Comparison of ENCODE assay signal across 4 worm cellular contexts in genomic region chrIII:623754-624153, ce11.
TF ChIP-seq lines count a peak whose summit lies in the region.

No protein-coding gene starts in this region.

TF ChIP-seq in whole organism, L2 larva, 48 proteins besides CTCF, POLR2A, EP300 and RAD21 (continues in another document):
- TF ChIP-seq crh-2 (tag; optimal IDR thresholded peaks at IDR 0.05; lab: Kevin White, UChicago) (peak; percentile 92), nhr-11 (tag; optimal IDR thresholded peaks at IDR 0.05; lab: Kevin White, UChicago) (no peak), unc-55 (GFP tag; optimal IDR thresholded peaks at IDR 0.05; lab: Kevin White, UChicago) (peak; percentile 88), mab-5 (tag; optimal IDR thresholded peaks at IDR 0.05; lab: Kevin White, UChicago) (peak; percentile 69), unc-39 (tag; optimal IDR thresholded peaks at IDR 0.05; lab: Kevin White, UChicago) (no peak), lin-39 (tag; optimal IDR thresholded peaks at IDR 0.05; lab: Kevin White, UChicago) (no peak), R02D3.7 (tag; optimal IDR thresholded peaks at IDR 0.05; lab: Kevin White, UChicago) (no peak), ztf-11 (tag; optimal IDR thresholded peaks at IDR 0.05; lab: Kevin White, UChicago) (no peak), alr-1 (tag; optimal IDR thresholded peaks at IDR 0.05; lab: Kevin White, UChicago) (peak; percentile 65), snpc-4 (tag; optimal IDR thresholded peaks at IDR 0.05; lab: Kevin White, UChicago) (peak; percentile 65), peb-1 (tag; optimal IDR thresholded peaks at IDR 0.05; lab: Kevin White, UChicago) (peak; percentile 94), sem-4 (tag; optimal IDR thresholded peaks at IDR 0.05; lab: Kevin White, UChicago) (peak; percentile 51), nhr-12 (tag; optimal IDR thresholded peaks at IDR 0.05; lab: Kevin White, UChicago) (no peak), C34F6.9 (tag; optimal IDR thresholded peaks at IDR 0.05; lab: Kevin White, UChicago) (peak; percentile 95), sma-9 (GFP tag; optimal IDR thresholded peaks at IDR 0.05; lab: Kevin White, UChicago) (peak; percentile 92), sma-9 (tag; optimal IDR thresholded peaks at IDR 0.05; lab: Kevin White, UChicago) (no peak), lsy-2 (tag; optimal IDR thresholded peaks at IDR 0.05; lab: Kevin White, UChicago) (peak in 1 of 2 experiments; percentile 86), fos-1 (tag; optimal IDR thresholded peaks at IDR 0.05; lab: Kevin White, UChicago) (peak; percentile 99), nhr-25 (tag; optimal IDR thresholded peaks at IDR 0.05; lab: Kevin White, UChicago) (peak; percentile 77), unc-62 (GFP tag; optimal IDR thresholded peaks at IDR 0.05; lab: Kevin White, UChicago) (no peak), egl-27 (tag; optimal IDR thresholded peaks at IDR 0.05; lab: Kevin White, UChicago) (peak; percentile 67), mdl-1 (tag; optimal IDR thresholded peaks at IDR 0.05; lab: Kevin White, UChicago) (peak; percentile 40 to 84), elt-1 (tag; optimal IDR thresholded peaks at IDR 0.05; lab: Kevin White, UChicago) (no peak)

TF ChIP-seq in whole organism, L4 larva, 104 proteins besides CTCF, POLR2A, EP300 and RAD21 (continues in another document):
- TF ChIP-seq arid-1 (GFP tag; conservative IDR thresholded peaks at IDR 0.05; lab: Robert Waterston, UW) (peak; percentile 49; the same call in 1 of the 2 replicates), F44E2.7 (GFP tag; IDR thresholded peaks at IDR 0.05; lab: Robert Waterston, UW) (no peak), lin-13 (GFP tag; optimal IDR thresholded peaks at IDR 0.05; lab: Kevin White, UChicago) (peak; percentile 73), ceh-32 (tag; optimal IDR thresholded peaks at IDR 0.05; lab: Kevin White, UChicago; ENCODE audit: poor library complexity) (no peak), saeg-2 (GFP tag; IDR thresholded peaks at IDR 0.05; lab: Robert Waterston, UW) (0 out of 2 replicates have a peak, but pooled peaks have one; percentile 31), lsy-2 (tag; optimal IDR thresholded peaks at IDR 0.05; lab: Kevin White, UChicago) (peak; percentile 57 to 80), F37D6.2 (tag; optimal IDR thresholded peaks at IDR 0.05; lab: Kevin White, UChicago) (peak; percentile 7), zfp-2 (tag; optimal IDR thresholded peaks at IDR 0.05; lab: Kevin White, UChicago) (no peak), jun-1 (tag; optimal IDR thresholded peaks at IDR 0.05; lab: Kevin White, UChicago) (peak; percentile 58), unc-130 (GFP tag; optimal IDR thresholded peaks at IDR 0.05; lab: Kevin White, UChicago) (no peak), hlh-11 (tag; optimal IDR thresholded peaks at IDR 0.05; lab: Kevin White, UChicago) (peak; percentile 99), nhr-28 (tag; optimal IDR thresholded peaks at IDR 0.05; lab: Kevin White, UChicago) (peak; percentile 98), F49E8.2 (tag; optimal IDR thresholded peaks at IDR 0.05; lab: Kevin White, UChicago; ENCODE audit: borderline replicate concordance) (no peak), nhr-25 (tag; optimal IDR thresholded peaks at IDR 0.05; lab: Kevin White, UChicago; ENCODE audit: borderline replicate concordance, insufficient read depth) (peak; percentile 36), dpl-1 (GFP tag; optimal IDR thresholded peaks at IDR 0.05; lab: Kevin White, UChicago) (peak; percentile 51), lir-3 (tag; optimal IDR thresholded peaks at IDR 0.05; lab: Kevin White, UChicago) (no peak), ces-1 (GFP tag; optimal IDR thresholded peaks at IDR 0.05; lab: Kevin White, UChicago) (no peak), daf-16 (GFP tag; optimal IDR thresholded peaks at IDR 0.05; lab: Kevin White, UChicago) (peak; percentile 38 to 55), daf-16 (tag; optimal IDR thresholded peaks at IDR 0.05; lab: Kevin White, UChicago) (peak; percentile 95), mep-1 (tag; optimal IDR thresholded peaks at IDR 0.05; lab: Kevin White, UChicago) (peak; percentile 94), egl-43 (GFP tag; IDR thresholded peaks at IDR 0.05; lab: Robert Waterston, UW) (peak; percentile 63; the same call in 1 of the 2 replicates), D1046.2 (GFP tag; IDR thresholded peaks at IDR 0.05; lab: Robert Waterston, UW) (no peak), nhr-237 (tag; optimal IDR thresholded peaks at IDR 0.05; lab: Kevin White, UChicago) (no peak)

TF ChIP-seq in whole organism, late embryonic, 69 proteins besides CTCF, POLR2A, EP300 and RAD21 (continues in another document):
- TF ChIP-seq ceh-34 (tag; optimal IDR thresholded peaks at IDR 0.05; lab: Kevin White, UChicago) (peak; percentile 71), ets-4 (tag; optimal IDR thresholded peaks at IDR 0.05; lab: Kevin White, UChicago) (peak; percentile 53), pros-1 (tag; optimal IDR thresholded peaks at IDR 0.05; lab: Kevin White, UChicago) (peak; percentile 74), ref-2 (tag; optimal IDR thresholded peaks at IDR 0.05; lab: Kevin White, UChicago) (peak; percentile 54), ceh-30 (tag; optimal IDR thresholded peaks at IDR 0.05; lab: Kevin White, UChicago) (peak; percentile 29), ama-1 (optimal IDR thresholded peaks at IDR 0.05; lab: Kevin White, UChicago) (no peak), hlh-30 (tag; optimal IDR thresholded peaks at IDR 0.05; lab: Kevin White, UChicago; ENCODE audit: insufficient read depth) (peak; percentile 96), hlh-8 (tag; optimal IDR thresholded peaks at IDR 0.05; lab: Kevin White, UChicago) (peak; percentile 32), ceh-31 (tag; optimal IDR thresholded peaks at IDR 0.05; lab: Kevin White, UChicago) (peak; percentile 79), K09A11.1 (tag; optimal IDR thresholded peaks at IDR 0.05; lab: Kevin White, UChicago; ENCODE audit: insufficient read depth) (peak; percentile 36), unc-55 (GFP tag; optimal IDR thresholded peaks at IDR 0.05; lab: Kevin White, UChicago) (peak; percentile 96), pqm-1 (tag; optimal IDR thresholded peaks at IDR 0.05; lab: Kevin White, UChicago) (peak; percentile 48), pag-3 (tag; optimal IDR thresholded peaks at IDR 0.05; lab: Kevin White, UChicago; ENCODE audit: borderline replicate concordance) (no peak), ceh-2 (tag; optimal IDR thresholded peaks at IDR 0.05; lab: Kevin White, UChicago) (peak; percentile 43), unc-42 (tag; optimal IDR thresholded peaks at IDR 0.05; lab: Kevin White, UChicago) (peak; percentile 71), elt-2 (tag; optimal IDR thresholded peaks at IDR 0.05; lab: Kevin White, UChicago) (peak; percentile 68), ttx-3 (tag; optimal IDR thresholded peaks at IDR 0.05; lab: Kevin White, UChicago) (no peak), mec-3 (tag; optimal IDR thresholded peaks at IDR 0.05; lab: Kevin White, UChicago; ENCODE audit: borderline replicate concordance) (no peak), rnt-1 (tag; optimal IDR thresholded peaks at IDR 0.05; lab: Kevin White, UChicago) (peak; percentile 49), ceh-18 (tag; optimal IDR thresholded peaks at IDR 0.05; lab: Kevin White, UChicago) (peak; percentile 88), ceh-48 (tag; optimal IDR thresholded peaks at IDR 0.05; lab: Kevin White, UChicago) (peak; percentile 17), pat-9 (tag; optimal IDR thresholded peaks at IDR 0.05; lab: Kevin White, UChicago) (no peak), F13H6.1 (tag; optimal IDR thresholded peaks at IDR 0.05; lab: Kevin White, UChicago) (peak; percentile 4), tbx-2 (tag; optimal IDR thresholded peaks at IDR 0.05; lab: Kevin White, UChicago) (peak; percentile 62), dve-1 (tag; optimal IDR thresholded peaks at IDR 0.05; lab: Kevin White, UChicago) (peak; percentile 69)

TF ChIP-seq in whole organism, mixed stage, embryonic, 35 proteins besides CTCF, POLR2A, EP300 and RAD21 (continues in another document):
- TF ChIP-seq bed-3 (GFP tag; optimal IDR thresholded peaks at IDR 0.05; lab: Kevin White, UChicago) (no peak), sem-2 (GFP tag; optimal IDR thresholded peaks at IDR 0.05; lab: Kevin White, UChicago) (no peak), mls-2 (tag; optimal IDR thresholded peaks at IDR 0.05; lab: Kevin White, UChicago) (peak; percentile 17), zip-8 (tag; optimal IDR thresholded peaks at IDR 0.05; lab: Kevin White, UChicago) (no peak), ham-2 (GFP tag; optimal IDR thresholded peaks at IDR 0.05; lab: Kevin White, UChicago) (peak; percentile 24), nhr-76 (tag; optimal IDR thresholded peaks at IDR 0.05; lab: Kevin White, UChicago) (no peak), ces-1 (GFP tag; optimal IDR thresholded peaks at IDR 0.05; lab: Kevin White, UChicago) (peak; percentile 91), elt-1 (tag; optimal IDR thresholded peaks at IDR 0.05; lab: Kevin White, UChicago; ENCODE audit: borderline replicate concordance, insufficient read depth) (no peak), unc-62 (GFP tag; optimal IDR thresholded peaks at IDR 0.05; lab: Kevin White, UChicago) (peak; percentile 88), pha-4 (tag; optimal IDR thresholded peaks at IDR 0.05; lab: Kevin White, UChicago) (peak; percentile 95), nhr-2 (tag; optimal IDR thresholded peaks at IDR 0.05; lab: Kevin White, UChicago) (peak; percentile 41), nhr-12 (tag; optimal IDR thresholded peaks at IDR 0.05; lab: Kevin White, UChicago) (no peak), flh-1 (GFP tag; optimal IDR thresholded peaks at IDR 0.05; lab: Kevin White, UChicago) (no peak), ceh-43 (GFP tag; optimal IDR thresholded peaks at IDR 0.05; lab: Kevin White, UChicago) (no peak), unc-120 (tag; optimal IDR thresholded peaks at IDR 0.05; lab: Kevin White, UChicago; ENCODE audit: poor library complexity, severe bottlenecking) (peak; percentile 99), nhr-28 (tag; optimal IDR thresholded peaks at IDR 0.05; lab: Kevin White, UChicago) (no peak), mab-5 (tag; optimal IDR thresholded peaks at IDR 0.05; lab: Kevin White, UChicago) (peak; percentile 80), blmp-1 (tag; optimal IDR thresholded peaks at IDR 0.05; lab: Kevin White, UChicago) (no peak), ztf-11 (tag; optimal IDR thresholded peaks at IDR 0.05; lab: Kevin White, UChicago) (peak; percentile 35), snpc-4 (tag; optimal IDR thresholded peaks at IDR 0.05; lab: Kevin White, UChicago) (no peak), tbx-8 (GFP tag; optimal IDR thresholded peaks at IDR 0.05; lab: Kevin White, UChicago) (peak; percentile 9), ceh-39 (tag; optimal IDR thresholded peaks at IDR 0.05; lab: Kevin White, UChicago) (peak; percentile 51), M03D4.4 (tag; optimal IDR thresholded peaks at IDR 0.05; lab: Kevin White, UChicago) (peak; percentile 40), cnd-1 (tag; optimal IDR thresholded peaks at IDR 0.05; lab: Kevin White, UChicago) (peak; percentile 63), elt-3 (tag; optimal IDR thresholded peaks at IDR 0.05; lab: Kevin White, UChicago) (peak; percentile 72), drap-1 (GFP tag; optimal IDR thresholded peaks at IDR 0.05; lab: Kevin White, UChicago) (peak; percentile 53), sptf-1 (tag; optimal IDR thresholded peaks at IDR 0.05; lab: Kevin White, UChicago) (peak; percentile 59), nhr-237 (tag; optimal IDR thresholded peaks at IDR 0.05; lab: Kevin White, UChicago) (peak; percentile 84), lsy-2 (tag; optimal IDR thresholded peaks at IDR 0.05; lab: Kevin White, UChicago) (peak; percentile 40)
